Fruit fly (Drosophila melanogaster) whole organism, embryonic: Measurements from ENCODE around the gene Pex1.

Source experiments
- Abd-B ChIP-seq: fragments of 200-800 bp; sonication (Bioruptor generic); optimal IDR thresholded peaks from 2 replicates; lab custom pipeline; 2018; ENCODE audit warnings: missing biosample characterization, mild to moderate bottlenecking, missing genetic modification characterization, moderate library complexity
- Aef1 ChIP-seq: fragments of 200-800 bp; sonication (Bioruptor generic); IDR thresholded peaks from 3 replicates; pipeline ENCODE4 v1.3.6; 2022; ENCODE audit warnings: missing biosample characterization, missing genetic modification characterization
- Atf3 ChIP-seq: fragments of 200-800 bp; sonication (Bioruptor generic); optimal IDR thresholded peaks from 3 replicates; lab custom pipeline; 2016; ENCODE audit warnings: missing biosample characterization, missing genetic modification characterization
- Atf6 ChIP-seq: fragments of 200-800 bp; sonication (Bioruptor generic); IDR thresholded peaks from 2 replicates; pipeline ENCODE4 v1.3.6; 2022; ENCODE audit warnings: missing biosample characterization, missing genetic modification characterization
- CG10654 ChIP-seq: fragments of 200-800 bp; sonication (Bioruptor generic); optimal IDR thresholded peaks from 2 replicates; lab custom pipeline; 2016; ENCODE audit warnings: missing biosample characterization, missing genetic modification characterization
- CG11093 ChIP-seq: fragments of 200-800 bp; sonication (Bioruptor generic); IDR thresholded peaks from 3 replicates; pipeline ENCODE4 v1.3.6; 2022; ENCODE audit warnings: missing biosample characterization, missing genetic modification characterization
- CG11398 ChIP-seq: fragments of 200-800 bp; sonication (Bioruptor generic); optimal IDR thresholded peaks from 2 replicates; lab custom pipeline; 2016; ENCODE audit warnings: missing biosample characterization, missing genetic modification characterization
- CG11696 ChIP-seq: fragments of 200-800 bp; sonication (Bioruptor generic); IDR thresholded peaks from 2 replicates; pipeline ENCODE4 v1.3.6; 2022; ENCODE audit warnings: missing biosample characterization, missing genetic modification characterization
- CG15479 ChIP-seq: fragments of 200-800 bp; sonication (Bioruptor generic); optimal IDR thresholded peaks from 3 replicates; lab custom pipeline; 2019; ENCODE audit warnings: missing biosample characterization, mild to moderate bottlenecking, missing genetic modification characterization, moderate library complexity
- CG16813 ChIP-seq: fragments of 200-800 bp; sonication (Bioruptor generic); IDR thresholded peaks from 3 replicates; pipeline ENCODE4 v1.3.6; 2022; ENCODE audit warnings: missing biosample characterization, missing genetic modification characterization; ENCODE audit not compliant: partially characterized antibody
- CG17829 ChIP-seq: fragments of 200-800 bp; optimal IDR thresholded peaks from 2 replicates; lab custom pipeline; 2019; ENCODE audit warnings: missing biosample characterization, mild to moderate bottlenecking, missing genetic modification characterization, moderate library complexity
- CG18599 ChIP-seq: fragments of 200-800 bp; sonication (Bioruptor generic); optimal IDR thresholded peaks from 3 replicates; lab custom pipeline; 2017; ENCODE audit warnings: missing biosample characterization, missing genetic modification characterization, mild to moderate bottlenecking, moderate library complexity, missing genetic modification reagents
- CG2120 ChIP-seq: fragments of 200-800 bp; sonication (Bioruptor generic); optimal IDR thresholded peaks from 3 replicates; lab custom pipeline; 2016; ENCODE audit warnings: missing biosample characterization, missing genetic modification characterization
- CG2129 ChIP-seq: fragments of 200-800 bp; sonication (Bioruptor generic); IDR thresholded peaks from 2 replicates; pipeline ENCODE4 v1.3.6; 2022; ENCODE audit warnings: missing biosample characterization, missing genetic modification characterization; ENCODE audit not compliant: partially characterized antibody
- CG31365 ChIP-seq: fragments of 200-800 bp; sonication (Bioruptor generic); optimal IDR thresholded peaks from 2 replicates; lab custom pipeline; 2018; ENCODE audit warnings: missing biosample characterization, mild to moderate bottlenecking, missing genetic modification characterization
- CG3838 ChIP-seq: fragments of 200-800 bp; sonication (Bioruptor generic); optimal IDR thresholded peaks from 3 replicates; lab custom pipeline; 2016; ENCODE audit warnings: missing biosample characterization, missing genetic modification characterization
- CG4854 ChIP-seq: fragments of 200-800 bp; sonication (Bioruptor generic); optimal IDR thresholded peaks from 2 replicates; lab custom pipeline; 2016; ENCODE audit warnings: missing biosample characterization, missing genetic modification characterization, inconsistent platforms
- CG6175 ChIP-seq: fragments of 200-800 bp; sonication (Bioruptor generic); IDR thresholded peaks from 3 replicates; pipeline ENCODE4 v1.3.6; 2022; ENCODE audit warnings: missing biosample characterization, missing genetic modification characterization
- CG6689 ChIP-seq: fragments of 200-800 bp; sonication (Bioruptor generic); IDR thresholded peaks from 2 replicates; pipeline ENCODE4 v1.3.6; 2022; ENCODE audit warnings: missing biosample characterization, missing genetic modification characterization
- CG7271 ChIP-seq: fragments of 200-800 bp; sonication (Bioruptor generic); optimal IDR thresholded peaks from 2 replicates; lab custom pipeline; 2018; ENCODE audit warnings: missing biosample characterization, mild to moderate bottlenecking, missing genetic modification characterization, moderate library complexity
- CG8089 ChIP-seq: fragments of 200-800 bp; sonication (Bioruptor generic); optimal IDR thresholded peaks from 3 replicates; lab custom pipeline; 2016; ENCODE audit warnings: missing biosample characterization, missing genetic modification characterization
- CG8359 ChIP-seq: fragments of 200-800 bp; sonication (Bioruptor generic); optimal IDR thresholded peaks from 2 replicates; lab custom pipeline; 2017; ENCODE audit warnings: missing biosample characterization, mild to moderate bottlenecking, missing genetic modification characterization, borderline replicate concordance
- CG8388 ChIP-seq: fragments of 200-800 bp; sonication (Bioruptor generic); optimal IDR thresholded peaks from 2 replicates; lab custom pipeline; 2019; ENCODE audit warnings: missing biosample characterization, mild to moderate bottlenecking, missing genetic modification characterization, moderate library complexity
- CG8944 ChIP-seq: fragments of 200-800 bp; sonication (Bioruptor generic); optimal IDR thresholded peaks from 3 replicates; lab custom pipeline; 2016; ENCODE audit warnings: missing biosample characterization, missing genetic modification characterization
- CG9609 ChIP-seq: fragments of 200-800 bp; sonication (Bioruptor generic); optimal IDR thresholded peaks from 3 replicates; lab custom pipeline; 2016; ENCODE audit warnings: missing biosample characterization, missing genetic modification characterization
- D ChIP-seq, 2 experiments: fragments of 200-800 bp in 1 of 2; fragments of >200 bp in 1 of 2; sonication (Bioruptor generic) in 1 of 2; optimal IDR thresholded peaks; 2 replicates in 1 of 2; 3 replicates in 1 of 2; lab custom pipeline; 2017; ENCODE audit warnings: mild to moderate bottlenecking in 1 of 2, missing biosample characterization in 1 of 2, missing genetic modification characterization in 1 of 2, missing genetic modification reagents in 1 of 2
- Med ChIP-seq: fragments of 200-800 bp; sonication (Bioruptor generic); peaks from one replicate; lab custom pipeline; 2016; ENCODE audit warnings: missing biosample characterization, missing genetic modification characterization, mild to moderate bottlenecking, inconsistent platforms, moderate library complexity
- Mes4 ChIP-seq: fragments of 200-800 bp; sonication (Bioruptor generic); optimal IDR thresholded peaks from 2 replicates; lab custom pipeline; 2016; ENCODE audit warnings: missing biosample characterization, missing genetic modification characterization
- Oaz ChIP-seq: fragments of 200-800 bp; sonication (Bioruptor generic); IDR thresholded peaks from 2 replicates; pipeline ENCODE4 v1.3.6; 2022; ENCODE audit warnings: missing biosample characterization, missing genetic modification characterization
- Optix ChIP-seq: fragments of 200-800 bp; sonication (Bioruptor generic); IDR thresholded peaks from 3 replicates; pipeline ENCODE4 v1.3.6; 2022; ENCODE audit warnings: missing biosample characterization, missing genetic modification characterization
- Pdp1 ChIP-seq, 2 experiments: fragments of 200-800 bp; sonication (Bioruptor generic); optimal IDR thresholded peaks; 3 replicates each; lab custom pipeline; 2016; ENCODE audit warnings: missing biosample characterization in 2 of 2, missing genetic modification characterization in 2 of 2, mild to moderate bottlenecking in 1 of 2, moderate library complexity in 1 of 2
- Ptx1 ChIP-seq: fragments of 200-800 bp; sonication (Bioruptor generic); IDR thresholded peaks from 2 replicates; pipeline ENCODE4 v1.3.6; 2022; ENCODE audit warnings: missing biosample characterization, missing genetic modification characterization
- Sox102F ChIP-seq: fragments of 200-800 bp; sonication (Bioruptor generic); optimal IDR thresholded peaks from 2 replicates; lab custom pipeline; 2018; ENCODE audit warnings: missing biosample characterization, mild to moderate bottlenecking, missing genetic modification characterization, moderate library complexity
- abd-A ChIP-seq: fragments of 200-800 bp; sonication (Bioruptor generic); optimal IDR thresholded peaks from 3 replicates; lab custom pipeline; 2019; ENCODE audit warnings: missing biosample characterization, mild to moderate bottlenecking, missing genetic modification characterization, moderate library complexity
- al ChIP-seq: fragments of 200-800 bp; sonication (Bioruptor generic); IDR thresholded peaks from 2 replicates; pipeline ENCODE4 v1.3.6; 2022; ENCODE audit warnings: missing biosample characterization, missing genetic modification characterization
- aop ChIP-seq: fragments of 200-800 bp; sonication (Bioruptor generic); IDR thresholded peaks from 2 replicates; pipeline ENCODE4 v1.3.6; 2022; ENCODE audit warnings: missing biosample characterization, missing genetic modification characterization
- chif ChIP-seq, 2 experiments: fragments of 200-800 bp; sonication (Bioruptor generic); optimal IDR thresholded peaks; 3 replicates each; lab custom pipeline; 2016; ENCODE audit warnings: missing biosample characterization in 2 of 2, missing genetic modification characterization in 2 of 2
- croc ChIP-seq: fragments of 200-800 bp; sonication (Bioruptor generic); conservative IDR thresholded peaks from 3 replicates; pipeline ENCODE4 v1.3.6; 2022; ENCODE audit warnings: missing biosample characterization, missing genetic modification characterization
- da ChIP-seq: fragments of 200-800 bp; sonication (Bioruptor generic); optimal IDR thresholded peaks from 2 replicates; lab custom pipeline; 2016; ENCODE audit warnings: missing biosample characterization, missing genetic modification characterization
- dan ChIP-seq: fragments of 200-800 bp; sonication (Bioruptor generic); IDR thresholded peaks from 2 replicates; pipeline ENCODE4 v1.3.6; 2022; ENCODE audit warnings: missing biosample characterization, missing genetic modification characterization
- esg ChIP-seq: fragments of 200-800 bp; sonication (Bioruptor generic); conservative IDR thresholded peaks from 2 replicates; pipeline ENCODE4 v1.3.6; 2022; ENCODE audit warnings: missing biosample characterization, missing genetic modification characterization
- ewg ChIP-seq: fragments of 200-800 bp; sonication (Bioruptor generic); optimal IDR thresholded peaks from 3 replicates; lab custom pipeline; 2017; ENCODE audit warnings: mild to moderate bottlenecking, missing biosample characterization, missing genetic modification reagents, missing genetic modification characterization
- exex ChIP-seq: fragments of 200-800 bp; sonication (Bioruptor generic); optimal IDR thresholded peaks from 4 replicates; lab custom pipeline; 2018; ENCODE audit warnings: missing biosample characterization, mild to moderate bottlenecking, missing genetic modification characterization, moderate library complexity
- grn ChIP-seq: fragments of 200-800 bp; sonication (Bioruptor generic); optimal IDR thresholded peaks from 3 replicates; lab custom pipeline; 2017; ENCODE audit warnings: missing biosample characterization, missing genetic modification characterization
- h ChIP-seq: fragments of >200 bp; optimal IDR thresholded peaks from 2 replicates; lab custom pipeline; 2017
- lab ChIP-seq: fragments of 200-800 bp; sonication (Bioruptor generic); optimal IDR thresholded peaks from 3 replicates; lab custom pipeline; 2017; ENCODE audit warnings: missing biosample characterization, missing genetic modification characterization, mild to moderate bottlenecking, moderate library complexity, missing genetic modification reagents
- pfk ChIP-seq: fragments of 200-800 bp; sonication (Bioruptor generic); optimal IDR thresholded peaks from 2 replicates; lab custom pipeline; 2018; ENCODE audit warnings: missing biosample characterization, mild to moderate bottlenecking, missing genetic modification characterization, moderate library complexity
- stwl ChIP-seq: fragments of 200-800 bp; sonication (Bioruptor generic); optimal IDR thresholded peaks from 3 replicates; lab custom pipeline; 2018; ENCODE audit warnings: missing biosample characterization, mild to moderate bottlenecking, missing genetic modification characterization, moderate library complexity
- tll ChIP-seq, 2 experiments: fragments of 200-800 bp in 1 of 2; fragments of >200 bp in 1 of 2; sonication (Bioruptor generic) in 1 of 2; optimal IDR thresholded peaks; 2 replicates each; lab custom pipeline; 2017 to 2019; ENCODE audit warnings: missing biosample characterization in 2 of 2, missing genetic modification characterization in 2 of 2, mild to moderate bottlenecking in 1 of 2, moderate library complexity in 1 of 2

Pex1 gene

dm6 chr3L:14049620-14050253 lies 22.0 kb upstream of the Pex1 start, which contains the start of gene Neurl4 (continued):
- TF ChIP-seq da (GFP tag; lab: Kevin White, UChicago) (peak; percentile 28), Sox102F (GFP tag; lab: Kevin White, UChicago) (no peak), CG8089 (GFP tag; lab: Kevin White, UChicago) (peak; percentile 50), Mes4 (peak; percentile 64), CG8359 (no peak), CG7271 (tag; lab: Kevin White, UChicago) (peak; percentile 1), lab (GFP tag; lab: Kevin White, UChicago) (no peak), Aef1 (GFP tag; lab: Robert Waterston, UW) (peak; percentile 60; the same call in 2 of the 3 replicates), CG15479 (GFP tag; lab: Kevin White, UChicago) (no peak), abd-A (tag; lab: Kevin White, UChicago) (no peak), CG16813 (GFP tag; lab: Robert Waterston, UW) (no peak), esg (peak; percentile 61), CG6175 (no peak), CG9609 (GFP tag; lab: Kevin White, UChicago) (peak; percentile 67), ewg (GFP tag; lab: Kevin White, UChicago) (peak; percentile 55), al (GFP tag; lab: Robert Waterston, UW) (no peak), pfk (GFP tag; lab: Kevin White, UChicago) (no peak), dan (GFP tag; lab: Robert Waterston, UW) (no peak), CG8388 (no peak), h (no peak), chif (GFP tag; optimal IDR thresholded peaks at IDR 0.05; lab: Kevin White, UChicago) (peak; percentile 10 to 74), CG6689 (GFP tag; lab: Robert Waterston, UW) (peak; percentile 59), CG11093 (GFP tag; lab: Robert Waterston, UW) (no peak), grn (GFP tag; lab: Kevin White, UChicago) (no peak), D (optimal IDR thresholded peaks at IDR 0.05; lab: Kevin White, UChicago) (peak; percentile 11), D (GFP tag; optimal IDR thresholded peaks at IDR 0.05; lab: Kevin White, UChicago) (no peak), croc (GFP tag; lab: Robert Waterston, UW) (no peak), CG10654 (GFP tag; lab: Kevin White, UChicago) (peak; percentile 42), CG3838 (GFP tag; lab: Kevin White, UChicago) (peak; percentile 46), stwl (tag; lab: Kevin White, UChicago) (peak; percentile 28), CG2129 (GFP tag; lab: Robert Waterston, UW) (no peak), CG8944 (GFP tag; lab: Kevin White, UChicago) (peak; percentile 67), CG2120 (GFP tag; lab: Kevin White, UChicago) (peak; percentile 84), CG11398 (GFP tag; lab: Kevin White, UChicago) (peak; percentile 61), Ptx1 (GFP tag; lab: Robert Waterston, UW) (peak; percentile 79), Atf6 (GFP tag; lab: Robert Waterston, UW) (peak; percentile 63), CG11696 (peak; percentile 38; the same call in 1 of the 2 replicates), Atf3 (GFP tag; lab: Kevin White, UChicago) (peak; percentile 69), exex (tag; lab: Kevin White, UChicago) (no peak), Optix (no peak), CG17829 (tag; lab: Kevin White, UChicago) (peak; percentile 56), tll (GFP tag; optimal IDR thresholded peaks at IDR 0.05; lab: Kevin White, UChicago) (no peak), Pdp1 (GFP tag; optimal IDR thresholded peaks at IDR 0.05; lab: Kevin White, UChicago) (peak in 1 of 2 experiments; percentile 43), CG4854 (no peak), Med (GFP tag; lab: Kevin White, UChicago) (peak; percentile 88), Oaz (peak; percentile 24; the same call in 1 of the 2 replicates), aop (GFP tag; lab: Robert Waterston, UW) (no peak), CG18599 (GFP tag; lab: Kevin White, UChicago) (no peak), Abd-B (GFP tag; lab: Kevin White, UChicago) (peak; percentile 62), CG31365 (peak; percentile 17)
